Fruit fly (Drosophila melanogaster) whole organism, embryonic: ENCODE results near the gene Prim2.

Experiments
- Bgb ChIP-seq: fragments of 200-800 bp; sonication (Bioruptor generic); IDR thresholded peaks from 2 replicates; pipeline ENCODE4 v1.3.6; 2022; ENCODE audit warnings: missing biosample characterization, missing genetic modification characterization; ENCODE audit not compliant: partially characterized antibody
- CG10147 ChIP-seq: fragments of 200-800 bp; sonication (Bioruptor generic); optimal IDR thresholded peaks from 2 replicates; lab custom pipeline; 2019; ENCODE audit warnings: missing biosample characterization, mild to moderate bottlenecking, missing genetic modification characterization, moderate library complexity
- CG10431 ChIP-seq: fragments of 200-800 bp; sonication (Bioruptor generic); optimal IDR thresholded peaks from 3 replicates; lab custom pipeline; 2018; ENCODE audit warnings: missing biosample characterization, mild to moderate bottlenecking, missing genetic modification characterization
- CG10979 ChIP-seq: fragments of 200-800 bp; sonication (Bioruptor generic); optimal IDR thresholded peaks from 2 replicates; lab custom pipeline; 2018; ENCODE audit warnings: missing biosample characterization, mild to moderate bottlenecking, missing genetic modification characterization, moderate library complexity
- CG13424 ChIP-seq: fragments of 200-800 bp; sonication (Bioruptor generic); optimal IDR thresholded peaks from 2 replicates; lab custom pipeline; 2019; ENCODE audit warnings: missing biosample characterization, mild to moderate bottlenecking, missing genetic modification characterization, moderate library complexity
- CG13624 ChIP-seq: fragments of 200-800 bp; sonication (Bioruptor generic); optimal IDR thresholded peaks from 2 replicates; lab custom pipeline; 2016; ENCODE audit warnings: missing biosample characterization, missing genetic modification characterization
- CG14710 ChIP-seq: fragments of 200-800 bp; sonication (Bioruptor generic); optimal IDR thresholded peaks from 3 replicates; lab custom pipeline; 2019; ENCODE audit warnings: missing biosample characterization, mild to moderate bottlenecking, missing genetic modification characterization, moderate library complexity
- CG15479 ChIP-seq: fragments of 200-800 bp; sonication (Bioruptor generic); optimal IDR thresholded peaks from 3 replicates; lab custom pipeline; 2019; ENCODE audit warnings: missing biosample characterization, mild to moderate bottlenecking, missing genetic modification characterization, moderate library complexity
- CG15696 ChIP-seq: fragments of 200-800 bp; sonication (Bioruptor generic); optimal IDR thresholded peaks from 2 replicates; lab custom pipeline; 2019; ENCODE audit warnings: missing biosample characterization, mild to moderate bottlenecking, missing genetic modification characterization, moderate library complexity
- CG17568 ChIP-seq: fragments of 200-800 bp; sonication (Bioruptor generic); optimal IDR thresholded peaks from 2 replicates; lab custom pipeline; 2018; ENCODE audit warnings: missing biosample characterization, mild to moderate bottlenecking, missing genetic modification characterization, moderate library complexity
- CG1832 ChIP-seq: fragments of 200-800 bp; sonication (Bioruptor generic); optimal IDR thresholded peaks from 2 replicates; lab custom pipeline; 2017; ENCODE audit warnings: missing biosample characterization, mild to moderate bottlenecking, missing genetic modification characterization, inconsistent platforms
- CG2120 ChIP-seq: fragments of 200-800 bp; sonication (Bioruptor generic); optimal IDR thresholded peaks from 3 replicates; lab custom pipeline; 2016; ENCODE audit warnings: missing biosample characterization, missing genetic modification characterization
- CG2129 ChIP-seq: fragments of 200-800 bp; sonication (Bioruptor generic); IDR thresholded peaks from 2 replicates; pipeline ENCODE4 v1.3.6; 2022; ENCODE audit warnings: missing biosample characterization, missing genetic modification characterization; ENCODE audit not compliant: partially characterized antibody
- CG3281 ChIP-seq: fragments of 200-800 bp; sonication (Bioruptor generic); optimal IDR thresholded peaks from 3 replicates; lab custom pipeline; 2017; ENCODE audit warnings: missing biosample characterization, mild to moderate bottlenecking, missing genetic modification characterization
- CG4424 ChIP-seq: fragments of 200-800 bp; sonication (Bioruptor generic); optimal IDR thresholded peaks from 3 replicates; lab custom pipeline; 2016; ENCODE audit warnings: missing biosample characterization, missing genetic modification characterization
- CG5245 ChIP-seq: fragments of 200-800 bp; sonication (Bioruptor generic); optimal IDR thresholded peaks from 3 replicates; lab custom pipeline; 2016; ENCODE audit warnings: missing biosample characterization, missing genetic modification characterization
- CG7928 ChIP-seq: fragments of 200-800 bp; sonication (Bioruptor generic); optimal IDR thresholded peaks from 2 replicates; lab custom pipeline; 2017; ENCODE audit warnings: missing biosample characterization, mild to moderate bottlenecking, missing genetic modification characterization
- Dll ChIP-seq: fragments of 200-800 bp; sonication (Bioruptor generic); IDR thresholded peaks from 4 replicates; pipeline ENCODE4 v1.3.6; 2022; ENCODE audit warnings: missing biosample characterization, missing genetic modification characterization; ENCODE audit not compliant: partially characterized antibody
- Fer1 ChIP-seq: fragments of 200-800 bp; sonication (Bioruptor generic); optimal IDR thresholded peaks from 2 replicates; lab custom pipeline; 2017; ENCODE audit warnings: missing biosample characterization, mild to moderate bottlenecking, missing genetic modification characterization
- HLHmδ ChIP-seq: fragments of 200-800 bp; sonication (Bioruptor generic); optimal IDR thresholded peaks from 2 replicates; lab custom pipeline; 2018; ENCODE audit warnings: missing biosample characterization, mild to moderate bottlenecking, missing genetic modification characterization, moderate library complexity
- Hmr ChIP-seq: fragments of 200-800 bp; sonication (Bioruptor generic); optimal IDR thresholded peaks from 3 replicates; lab custom pipeline; 2017; ENCODE audit warnings: mild to moderate bottlenecking, missing biosample characterization, missing genetic modification reagents, missing genetic modification characterization
- Kr ChIP-seq: fragments of 200-800 bp; sonication (Bioruptor generic); optimal IDR thresholded peaks from 2 replicates; lab custom pipeline; 2017; ENCODE audit warnings: missing biosample characterization, mild to moderate bottlenecking, missing genetic modification characterization
- Myb ChIP-seq: fragments of 200-800 bp; sonication (Bioruptor generic); optimal IDR thresholded peaks from 2 replicates; lab custom pipeline; 2016; ENCODE audit warnings: missing biosample characterization, missing genetic modification characterization
- Nf-YC ChIP-seq: fragments of 200-800 bp; optimal IDR thresholded peaks from 3 replicates; lab custom pipeline; 2019; ENCODE audit warnings: missing biosample characterization, mild to moderate bottlenecking, missing genetic modification characterization, moderate library complexity
- Oli ChIP-seq: fragments of 200-800 bp; sonication (Bioruptor generic); optimal IDR thresholded peaks from 2 replicates; lab custom pipeline; 2018; ENCODE audit warnings: missing biosample characterization, mild to moderate bottlenecking, missing genetic modification characterization, moderate library complexity
- Ptx1 ChIP-seq: fragments of 200-800 bp; sonication (Bioruptor generic); IDR thresholded peaks from 2 replicates; pipeline ENCODE4 v1.3.6; 2022; ENCODE audit warnings: missing biosample characterization, missing genetic modification characterization
- Stat92E ChIP-seq, 3 experiments: fragments of >200 bp in 2 of 3; fragments of 200-800 bp in 1 of 3; sonication (Bioruptor generic) in 1 of 3; optimal IDR thresholded peaks; 2 replicates each; lab custom pipeline; 2017 to 2019; ENCODE audit warnings: missing biosample characterization in 3 of 3, missing genetic modification characterization in 3 of 3, mild to moderate bottlenecking in 1 of 3, moderate library complexity in 1 of 3
- al ChIP-seq: fragments of 200-800 bp; sonication (Bioruptor generic); IDR thresholded peaks from 2 replicates; pipeline ENCODE4 v1.3.6; 2022; ENCODE audit warnings: missing biosample characterization, missing genetic modification characterization
- amos ChIP-seq: fragments of 200-800 bp; sonication (Bioruptor generic); IDR thresholded peaks from 2 replicates; pipeline ENCODE4 v1.3.6; 2022; ENCODE audit warnings: missing biosample characterization, missing genetic modification characterization; ENCODE audit not compliant: partially characterized antibody
- ara ChIP-seq: fragments of 200-800 bp; sonication (Bioruptor generic); IDR thresholded peaks from 2 replicates; pipeline ENCODE4 v1.3.6; 2022; ENCODE audit warnings: missing biosample characterization, missing genetic modification characterization
- caup ChIP-seq: fragments of 200-800 bp; sonication (Bioruptor generic); optimal IDR thresholded peaks from 3 replicates; lab custom pipeline; 2017; ENCODE audit warnings: missing biosample characterization, mild to moderate bottlenecking, missing genetic modification characterization, moderate library complexity; ENCODE audit not compliant: severe bottlenecking
- dm ChIP-seq: fragments of 200-800 bp; sonication (Bioruptor generic); optimal IDR thresholded peaks from 3 replicates; lab custom pipeline; 2016; ENCODE audit warnings: missing biosample characterization, missing genetic modification characterization
- dmrt99B ChIP-seq: fragments of 200-800 bp; sonication (Bioruptor generic); optimal IDR thresholded peaks from 2 replicates; lab custom pipeline; 2018; ENCODE audit warnings: missing biosample characterization, mild to moderate bottlenecking, missing genetic modification characterization, moderate library complexity
- ems ChIP-seq: fragments of 200-800 bp; sonication (Bioruptor generic); optimal IDR thresholded peaks from 3 replicates; lab custom pipeline; 2016; ENCODE audit warnings: missing biosample characterization, missing genetic modification characterization
- exex ChIP-seq: fragments of 200-800 bp; sonication (Bioruptor generic); optimal IDR thresholded peaks from 4 replicates; lab custom pipeline; 2018; ENCODE audit warnings: missing biosample characterization, mild to moderate bottlenecking, missing genetic modification characterization, moderate library complexity
- ham ChIP-seq: fragments of 200-800 bp; sonication (Bioruptor generic); IDR thresholded peaks from 2 replicates; pipeline ENCODE4 v1.3.6; 2022; ENCODE audit warnings: missing biosample characterization, missing genetic modification characterization
- mirr ChIP-seq: fragments of 200-800 bp; sonication (Bioruptor generic); optimal IDR thresholded peaks from 3 replicates; lab custom pipeline; 2018; ENCODE audit warnings: missing biosample characterization, mild to moderate bottlenecking, missing genetic modification characterization
- mld ChIP-seq: fragments of 200-800 bp; sonication (Bioruptor generic); IDR thresholded peaks from 3 replicates; pipeline ENCODE4 v1.3.6; 2022; ENCODE audit warnings: missing biosample characterization, missing genetic modification characterization; ENCODE audit not compliant: partially characterized antibody
- nerfin-2 ChIP-seq: fragments of 200-800 bp; sonication (Bioruptor generic); IDR thresholded peaks from 2 replicates; pipeline ENCODE4 v1.3.6; 2022; ENCODE audit warnings: missing biosample characterization, missing genetic modification characterization; ENCODE audit not compliant: partially characterized antibody
- pb ChIP-seq: fragments of 200-800 bp; sonication (Bioruptor generic); optimal IDR thresholded peaks from 3 replicates; lab custom pipeline; 2016; ENCODE audit warnings: missing biosample characterization, missing genetic modification characterization
- pho ChIP-seq: fragments of 200-800 bp; sonication (Bioruptor generic); optimal IDR thresholded peaks from 2 replicates; lab custom pipeline; 2016; ENCODE audit warnings: missing biosample characterization, missing genetic modification characterization
- sc ChIP-seq, 3 experiments: fragments of >200 bp in 2 of 3; fragments of 200-800 bp in 1 of 3; sonication (Bioruptor generic) in 1 of 3; optimal IDR thresholded peaks; 2 replicates in 2 of 3; 3 replicates in 1 of 3; lab custom pipeline; 2017; ENCODE audit warnings: mild to moderate bottlenecking in 1 of 3, missing biosample characterization in 1 of 3, missing genetic modification characterization in 1 of 3, missing genetic modification reagents in 1 of 3
- sd ChIP-seq: fragments of 200-800 bp; sonication (Bioruptor generic); optimal IDR thresholded peaks from 3 replicates; lab custom pipeline; 2018; ENCODE audit warnings: missing biosample characterization, mild to moderate bottlenecking, missing genetic modification characterization, moderate library complexity
- unc-4 ChIP-seq: fragments of 200-800 bp; sonication (Bioruptor generic); IDR thresholded peaks from 2 replicates; pipeline ENCODE4 v1.3.6; 2022; ENCODE audit warnings: missing biosample characterization, missing genetic modification characterization; ENCODE audit not compliant: partially characterized antibody
- zf30C ChIP-seq: fragments of 200-800 bp; sonication (Bioruptor generic); optimal IDR thresholded peaks from 3 replicates; lab custom pipeline; 2018; ENCODE audit warnings: missing biosample characterization, mild to moderate bottlenecking, missing genetic modification characterization
- zfh1 ChIP-seq: fragments of 200-800 bp; sonication (Bioruptor generic); IDR thresholded peaks from 3 replicates; pipeline ENCODE4 v1.3.6; 2022; ENCODE audit warnings: missing biosample characterization, missing genetic modification characterization

Prim2 gene

dm6 chr3L:20401026-20401912 is 39.9 kb upstream of the Prim2 start, which contains the start of gene trbl (continued):
- peak; percentile 59 for TF ChIP-seq Hmr (GFP tag; lab: Kevin White, UChicago)
- TF ChIP-seq CG13624 = peak; percentile 69
- TF ChIP-seq zfh1 (GFP tag; lab: Robert Waterston, UW) = no peak
- TF ChIP-seq CG10147 (GFP tag; lab: Kevin White, UChicago) = no peak
- peak; percentile 74 for TF ChIP-seq Fer1
- TF ChIP-seq CG2129 (GFP tag; lab: Robert Waterston, UW) = no peak
- TF ChIP-seq CG10431 (GFP tag; lab: Kevin White, UChicago) = peak; percentile 56
- peak; percentile 49 for TF ChIP-seq ara (GFP tag; lab: Robert Waterston, UW)
- no peak for TF ChIP-seq Ptx1 (GFP tag; lab: Robert Waterston, UW)
- peak; percentile 99 for TF ChIP-seq sd (tag; lab: Kevin White, UChicago)
- peak; percentile 26 for TF ChIP-seq CG14710
- no peak for TF ChIP-seq ham (GFP tag; lab: Robert Waterston, UW)
- TF ChIP-seq CG17568 = peak; percentile 18
- TF ChIP-seq dmrt99B (tag; lab: Kevin White, UChicago) = peak; percentile 23
- TF ChIP-seq amos = peak; percentile 43
- peak; percentile 58 for TF ChIP-seq unc-4 (GFP tag; lab: Robert Waterston, UW)
- peak; percentile 75 for TF ChIP-seq CG15479 (GFP tag; lab: Kevin White, UChicago)
- TF ChIP-seq CG1832 (GFP tag; lab: Kevin White, UChicago) = peak; percentile 97
- peak; percentile 28 for TF ChIP-seq caup (GFP tag; lab: Kevin White, UChicago)
- TF ChIP-seq CG5245 (GFP tag; lab: Kevin White, UChicago) = no peak
- no peak for TF ChIP-seq al (GFP tag; lab: Robert Waterston, UW)
- TF ChIP-seq CG13424 (tag; lab: Kevin White, UChicago) = peak; percentile 6
- no peak for TF ChIP-seq ems (GFP tag; lab: Kevin White, UChicago)
- peak; percentile 60 for TF ChIP-seq HLHmδ (GFP tag; lab: Kevin White, UChicago)
- peak; percentile 65 for TF ChIP-seq dm (GFP tag; lab: Kevin White, UChicago)
- peak; percentile 54 for TF ChIP-seq mirr (GFP tag; lab: Kevin White, UChicago)
- TF ChIP-seq CG15696 (tag; lab: Kevin White, UChicago) = no peak
- TF ChIP-seq CG3281 (GFP tag; lab: Kevin White, UChicago) = peak; percentile 47
- no peak for TF ChIP-seq CG2120
- no peak for TF ChIP-seq Oli (tag; lab: Kevin White, UChicago)
- TF ChIP-seq nerfin-2 (GFP tag; lab: Robert Waterston, UW) = peak; percentile 75; the same call in 1 of the 2 replicates
- no peak for TF ChIP-seq CG7928 (GFP tag; lab: Kevin White, UChicago)
- 0 out of 4 replicates have a peak, but pooled peaks have one; percentile 52 for TF ChIP-seq Dll (GFP tag; lab: Robert Waterston, UW)
- peak; percentile 24 for TF ChIP-seq CG10979 (tag; lab: Kevin White, UChicago)
- TF ChIP-seq Bgb (GFP tag; lab: Robert Waterston, UW) = peak; percentile 77
- TF ChIP-seq sc (optimal IDR thresholded peaks at IDR 0.05; lab: Kevin White, UChicago) = no peak
- no peak for TF ChIP-seq sc (GFP tag; optimal IDR thresholded peaks at IDR 0.05; lab: Kevin White, UChicago)
- TF ChIP-seq Myb (GFP tag; lab: Kevin White, UChicago) = peak; percentile 84
- TF ChIP-seq pho (GFP tag; lab: Kevin White, UChicago) = no peak
- peak; percentile 90 for TF ChIP-seq mld (GFP tag; lab: Robert Waterston, UW)
- TF ChIP-seq exex (tag; lab: Kevin White, UChicago) = peak; percentile 77
- peak; percentile 38 for TF ChIP-seq zf30C (GFP tag; lab: Kevin White, UChicago)
- peak in 1 of 3 experiments; percentile 46 for TF ChIP-seq Stat92E (GFP tag; optimal IDR thresholded peaks at IDR 0.05; lab: Kevin White, UChicago)
- peak; percentile 59 for TF ChIP-seq Nf-YC (tag; lab: Kevin White, UChicago)
- TF ChIP-seq CG4424 (GFP tag; lab: Kevin White, UChicago) = peak; percentile 18
- no peak for TF ChIP-seq pb (GFP tag; lab: Kevin White, UChicago)
- peak; percentile 13 for TF ChIP-seq Kr (GFP tag; lab: Kevin White, UChicago)
